Fruit fly (Drosophila melanogaster) whole organism, embryonic: Measurements from ENCODE around the gene Ykt6.

Source experiments
- Antp ChIP-seq: fragments of 200-800 bp; sonication (Bioruptor generic); optimal IDR thresholded peaks from 3 replicates; lab custom pipeline; 2016; ENCODE audit warnings: missing biosample characterization, missing genetic modification characterization
- Asciz ChIP-seq: fragments of 200-800 bp; sonication (Bioruptor generic); optimal IDR thresholded peaks from 2 replicates; lab custom pipeline; 2017; ENCODE audit warnings: missing biosample characterization, mild to moderate bottlenecking, missing genetic modification characterization, missing genetic modification reagents
- C15 ChIP-seq: fragments of 200-800 bp; sonication (Bioruptor generic); IDR thresholded peaks from 3 replicates; pipeline ENCODE4 v1.3.6; 2022; ENCODE audit warnings: missing biosample characterization, missing genetic modification characterization
- CG10654 ChIP-seq: fragments of 200-800 bp; sonication (Bioruptor generic); optimal IDR thresholded peaks from 2 replicates; lab custom pipeline; 2016; ENCODE audit warnings: missing biosample characterization, missing genetic modification characterization
- CG11560 ChIP-seq: fragments of 200-800 bp; sonication (Bioruptor generic); IDR thresholded peaks from 3 replicates; pipeline ENCODE4 v1.3.6; 2022; ENCODE audit warnings: missing biosample characterization, missing genetic modification characterization
- CG12942 ChIP-seq: fragments of 200-800 bp; sonication (Bioruptor generic); optimal IDR thresholded peaks from 3 replicates; lab custom pipeline; 2016; ENCODE audit warnings: missing biosample characterization, missing genetic modification characterization
- CG13296 ChIP-seq: fragments of 200-800 bp; sonication (Bioruptor generic); optimal IDR thresholded peaks from 3 replicates; lab custom pipeline; 2018; ENCODE audit warnings: missing biosample characterization, mild to moderate bottlenecking, missing genetic modification characterization
- CG13624 ChIP-seq: fragments of 200-800 bp; sonication (Bioruptor generic); optimal IDR thresholded peaks from 2 replicates; lab custom pipeline; 2016; ENCODE audit warnings: missing biosample characterization, missing genetic modification characterization
- CG15073 ChIP-seq: fragments of 200-800 bp; sonication (Bioruptor generic); optimal IDR thresholded peaks from 2 replicates; lab custom pipeline; 2016; ENCODE audit warnings: missing biosample characterization, missing genetic modification characterization
- CG15696 ChIP-seq: fragments of 200-800 bp; sonication (Bioruptor generic); optimal IDR thresholded peaks from 2 replicates; lab custom pipeline; 2019; ENCODE audit warnings: missing biosample characterization, mild to moderate bottlenecking, missing genetic modification characterization, moderate library complexity
- CG1602 ChIP-seq: fragments of 200-800 bp; sonication (Bioruptor generic); optimal IDR thresholded peaks from 3 replicates; lab custom pipeline; 2016; ENCODE audit warnings: missing biosample characterization, missing genetic modification characterization
- CG1647 ChIP-seq: fragments of 200-800 bp; sonication (Bioruptor generic); optimal IDR thresholded peaks from 3 replicates; lab custom pipeline; 2016; ENCODE audit warnings: missing biosample characterization, missing genetic modification characterization
- CG17385 ChIP-seq: fragments of 200-800 bp; sonication (Bioruptor generic); optimal IDR thresholded peaks from 3 replicates; lab custom pipeline; 2018; ENCODE audit warnings: missing biosample characterization, mild to moderate bottlenecking, missing genetic modification characterization
- CG17612 ChIP-seq: fragments of 200-800 bp; sonication (Bioruptor generic); IDR thresholded peaks from 2 replicates; pipeline ENCODE4 v1.3.6; 2022; ENCODE audit warnings: missing biosample characterization, missing genetic modification characterization
- CG18764 ChIP-seq: fragments of 200-800 bp; sonication (Bioruptor generic); optimal IDR thresholded peaks from 3 replicates; lab custom pipeline; 2016; ENCODE audit warnings: missing biosample characterization, missing genetic modification characterization
- CG2199 ChIP-seq: fragments of 200-800 bp; sonication (Bioruptor generic); IDR thresholded peaks from 3 replicates; pipeline ENCODE4 v1.3.6; 2022; ENCODE audit warnings: missing biosample characterization, missing genetic modification characterization
- CG34224 ChIP-seq: fragments of 200-800 bp; sonication (Bioruptor generic); IDR thresholded peaks from 3 replicates; pipeline ENCODE4 v1.3.6; 2022; ENCODE audit warnings: missing biosample characterization, missing genetic modification characterization; ENCODE audit not compliant: partially characterized antibody
- CG4854 ChIP-seq: fragments of 200-800 bp; sonication (Bioruptor generic); optimal IDR thresholded peaks from 2 replicates; lab custom pipeline; 2016; ENCODE audit warnings: missing biosample characterization, missing genetic modification characterization, inconsistent platforms
- CG6254 ChIP-seq: fragments of 200-800 bp; sonication (Bioruptor generic); optimal IDR thresholded peaks from 3 replicates; lab custom pipeline; 2017; ENCODE audit warnings: mild to moderate bottlenecking, missing biosample characterization, missing genetic modification reagents, missing genetic modification characterization
- CG6654 ChIP-seq: fragments of 200-800 bp; sonication (Bioruptor generic); optimal IDR thresholded peaks from 2 replicates; lab custom pipeline; 2017; ENCODE audit warnings: missing biosample characterization, mild to moderate bottlenecking, missing genetic modification characterization
- CG6813 ChIP-seq: fragments of 200-800 bp; sonication (Bioruptor generic); optimal IDR thresholded peaks from 2 replicates; lab custom pipeline; 2017; ENCODE audit warnings: missing biosample characterization, missing genetic modification characterization, mild to moderate bottlenecking, moderate library complexity, missing genetic modification reagents
- CG8388 ChIP-seq: fragments of 200-800 bp; sonication (Bioruptor generic); optimal IDR thresholded peaks from 2 replicates; lab custom pipeline; 2019; ENCODE audit warnings: missing biosample characterization, mild to moderate bottlenecking, missing genetic modification characterization, moderate library complexity
- CG8924 ChIP-seq: fragments of 200-800 bp; optimal IDR thresholded peaks from 3 replicates; lab custom pipeline; 2019; ENCODE audit warnings: missing biosample characterization, mild to moderate bottlenecking, missing genetic modification characterization, moderate library complexity
- CG8944 ChIP-seq: fragments of 200-800 bp; sonication (Bioruptor generic); optimal IDR thresholded peaks from 3 replicates; lab custom pipeline; 2016; ENCODE audit warnings: missing biosample characterization, missing genetic modification characterization
- CG9876 ChIP-seq: fragments of 200-800 bp; sonication (Bioruptor generic); optimal IDR thresholded peaks from 2 replicates; lab custom pipeline; 2016; ENCODE audit warnings: missing biosample characterization, missing genetic modification characterization
- D ChIP-seq, 2 experiments: fragments of 200-800 bp in 1 of 2; fragments of >200 bp in 1 of 2; sonication (Bioruptor generic) in 1 of 2; optimal IDR thresholded peaks; 2 replicates in 1 of 2; 3 replicates in 1 of 2; lab custom pipeline; 2017; ENCODE audit warnings: mild to moderate bottlenecking in 1 of 2, missing biosample characterization in 1 of 2, missing genetic modification characterization in 1 of 2, missing genetic modification reagents in 1 of 2
- Ets97D ChIP-seq: fragments of 200-800 bp; sonication (Bioruptor generic); optimal IDR thresholded peaks from 3 replicates; lab custom pipeline; 2016; ENCODE audit warnings: missing biosample characterization, missing genetic modification characterization
- HLHmδ ChIP-seq: fragments of 200-800 bp; sonication (Bioruptor generic); optimal IDR thresholded peaks from 2 replicates; lab custom pipeline; 2018; ENCODE audit warnings: missing biosample characterization, mild to moderate bottlenecking, missing genetic modification characterization, moderate library complexity
- Hsf ChIP-seq: fragments of 200-800 bp; sonication (Bioruptor generic); optimal IDR thresholded peaks from 3 replicates; lab custom pipeline; 2016; ENCODE audit warnings: missing biosample characterization, missing genetic modification characterization
- Lim3 ChIP-seq: fragments of 200-800 bp; sonication (Bioruptor generic); IDR thresholded peaks from 2 replicates; pipeline ENCODE4 v1.3.6; 2022; ENCODE audit warnings: missing biosample characterization, missing genetic modification characterization
- MESR4 ChIP-seq: fragments of 200-800 bp; sonication (Bioruptor generic); optimal IDR thresholded peaks from 2 replicates; lab custom pipeline; 2018; ENCODE audit warnings: missing biosample characterization, mild to moderate bottlenecking, missing genetic modification characterization, moderate library complexity
- Nf-YC ChIP-seq: fragments of 200-800 bp; optimal IDR thresholded peaks from 3 replicates; lab custom pipeline; 2019; ENCODE audit warnings: missing biosample characterization, mild to moderate bottlenecking, missing genetic modification characterization, moderate library complexity
- Opbp ChIP-seq: fragments of 200-800 bp; sonication (Bioruptor generic); IDR thresholded peaks from 3 replicates; pipeline ENCODE4 v1.3.6; 2022; ENCODE audit warnings: missing biosample characterization, missing genetic modification characterization; ENCODE audit not compliant: partially characterized antibody
- Side ChIP-seq: fragments of 200-800 bp; sonication (Bioruptor generic); optimal IDR thresholded peaks from 2 replicates; lab custom pipeline; 2016; ENCODE audit warnings: missing biosample characterization, missing genetic modification characterization
- Stat92E ChIP-seq, 3 experiments: fragments of >200 bp in 2 of 3; fragments of 200-800 bp in 1 of 3; sonication (Bioruptor generic) in 1 of 3; optimal IDR thresholded peaks; 2 replicates each; lab custom pipeline; 2017 to 2019; ENCODE audit warnings: missing biosample characterization in 3 of 3, missing genetic modification characterization in 3 of 3, mild to moderate bottlenecking in 1 of 3, moderate library complexity in 1 of 3
- al ChIP-seq: fragments of 200-800 bp; sonication (Bioruptor generic); IDR thresholded peaks from 2 replicates; pipeline ENCODE4 v1.3.6; 2022; ENCODE audit warnings: missing biosample characterization, missing genetic modification characterization
- bowl ChIP-seq: fragments of 200-800 bp; sonication (Bioruptor generic); IDR thresholded peaks from 2 replicates; pipeline ENCODE4 v1.3.6; 2022; ENCODE audit warnings: missing biosample characterization, missing genetic modification characterization
- caup ChIP-seq: fragments of 200-800 bp; sonication (Bioruptor generic); optimal IDR thresholded peaks from 3 replicates; lab custom pipeline; 2017; ENCODE audit warnings: missing biosample characterization, mild to moderate bottlenecking, missing genetic modification characterization, moderate library complexity; ENCODE audit not compliant: severe bottlenecking
- ci ChIP-seq: fragments of 200-800 bp; sonication (Bioruptor generic); IDR thresholded peaks from 3 replicates; pipeline ENCODE4 v1.3.6; 2022; ENCODE audit warnings: missing biosample characterization, missing genetic modification characterization
- dimm ChIP-seq: fragments of 200-800 bp; sonication (Bioruptor generic); IDR thresholded peaks from 2 replicates; pipeline ENCODE4 v1.3.6; 2022; ENCODE audit warnings: missing biosample characterization, missing genetic modification characterization
- disco-r ChIP-seq: fragments of 200-800 bp; sonication (Bioruptor generic); optimal IDR thresholded peaks from 2 replicates; lab custom pipeline; 2016; ENCODE audit warnings: missing biosample characterization, missing genetic modification characterization
- esg ChIP-seq: fragments of 200-800 bp; sonication (Bioruptor generic); conservative IDR thresholded peaks from 2 replicates; pipeline ENCODE4 v1.3.6; 2022; ENCODE audit warnings: missing biosample characterization, missing genetic modification characterization
- mam ChIP-seq: fragments of 200-800 bp; sonication (Bioruptor generic); optimal IDR thresholded peaks from 3 replicates; lab custom pipeline; 2016; ENCODE audit warnings: missing biosample characterization, missing genetic modification characterization
- nerfin-1 ChIP-seq: fragments of 200-800 bp; sonication (Bioruptor generic); optimal IDR thresholded peaks from 3 replicates; lab custom pipeline; 2019; ENCODE audit warnings: missing biosample characterization, mild to moderate bottlenecking, missing genetic modification characterization, moderate library complexity
- org-1 ChIP-seq: fragments of 200-800 bp; sonication (Bioruptor generic); optimal IDR thresholded peaks from 2 replicates; lab custom pipeline; 2017; ENCODE audit warnings: missing biosample characterization, missing genetic modification characterization
- p53 ChIP-seq: fragments of 200-800 bp; sonication (Bioruptor generic); optimal IDR thresholded peaks from 2 replicates; lab custom pipeline; 2016; ENCODE audit warnings: missing biosample characterization, missing genetic modification characterization
- sqz ChIP-seq: fragments of 200-800 bp; sonication (Bioruptor generic); optimal IDR thresholded peaks from 3 replicates; lab custom pipeline; 2018; ENCODE audit warnings: missing biosample characterization, mild to moderate bottlenecking, missing genetic modification characterization
- toy ChIP-seq: fragments of 200-800 bp; sonication (Bioruptor generic); IDR thresholded peaks from 2 replicates; pipeline ENCODE4 v1.3.6; 2022; ENCODE audit warnings: missing biosample characterization, missing genetic modification characterization
- tx ChIP-seq: fragments of 200-800 bp; sonication (Bioruptor generic); optimal IDR thresholded peaks from 2 replicates; lab custom pipeline; 2016; ENCODE audit warnings: missing biosample characterization, missing genetic modification characterization

Gene Ykt6

DNA sequence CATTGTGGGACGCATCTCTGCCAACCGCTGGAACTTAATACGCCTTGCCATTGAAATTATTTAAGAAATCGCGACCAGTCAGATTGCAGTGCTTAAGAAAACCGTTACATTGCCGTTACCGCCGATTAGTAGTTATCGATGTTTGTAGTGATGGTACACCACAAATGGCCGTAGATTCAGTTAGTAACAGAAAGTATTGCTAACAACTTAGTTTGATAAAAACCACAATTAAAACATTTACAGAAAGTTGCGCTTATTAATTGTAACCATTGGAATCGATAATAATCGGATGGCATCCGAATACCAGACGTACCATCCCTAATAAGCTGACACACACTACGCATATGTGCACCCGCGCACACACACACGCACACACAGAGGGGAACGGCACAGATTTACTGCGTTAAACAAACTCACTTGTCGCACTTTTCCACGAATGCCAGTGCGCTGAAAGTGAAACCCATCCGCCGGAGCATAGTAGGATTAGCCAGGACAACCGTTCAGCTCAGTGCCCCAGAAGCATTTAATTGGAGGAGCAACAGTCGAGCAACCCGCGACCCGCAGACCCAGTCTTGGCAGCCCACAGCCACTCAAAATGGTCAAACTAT, at the start of gene Ykt6, which contains the start of gene hdm (continued):
- no peak for TF ChIP-seq dimm
- TF ChIP-seq nerfin-1 (tag; lab: Kevin White, UChicago): peak; percentile 43
- TF ChIP-seq p53 (GFP tag; lab: Kevin White, UChicago): peak; percentile 51
- TF ChIP-seq disco-r: peak; percentile 41
- TF ChIP-seq MESR4 (GFP tag; lab: Kevin White, UChicago): peak; percentile 94
- TF ChIP-seq toy: no peak
- peak; percentile 81; the same call in 1 of the 3 replicates for TF ChIP-seq ci
- peak; percentile 71 for TF ChIP-seq CG10654 (GFP tag; lab: Kevin White, UChicago)
- TF ChIP-seq Lim3 (GFP tag; lab: Robert Waterston, UW): no peak
- TF ChIP-seq CG18764 (GFP tag; lab: Kevin White, UChicago): peak; percentile 70
- peak; percentile 72 for TF ChIP-seq CG1647 (GFP tag; lab: Kevin White, UChicago)
- no peak for TF ChIP-seq C15 (GFP tag; lab: Robert Waterston, UW)
- peak; percentile 75; the same call in 1 of the 2 replicates for TF ChIP-seq al (GFP tag; lab: Robert Waterston, UW)
- TF ChIP-seq Hsf (GFP tag; lab: Kevin White, UChicago): peak; percentile 77
- peak; percentile 84 for TF ChIP-seq mam (GFP tag; lab: Kevin White, UChicago)
- TF ChIP-seq CG6654 (GFP tag; lab: Kevin White, UChicago): no peak
- peak; percentile 65; the same call in 2 of the 3 replicates for TF ChIP-seq CG11560 (tag; lab: Robert Waterston, UW)
- no peak for TF ChIP-seq D (optimal IDR thresholded peaks at IDR 0.05; lab: Kevin White, UChicago)
- TF ChIP-seq D (GFP tag; optimal IDR thresholded peaks at IDR 0.05; lab: Kevin White, UChicago): peak; percentile 48
- peak; percentile 62 for TF ChIP-seq CG17612 (GFP tag; lab: Robert Waterston, UW)
- no peak for TF ChIP-seq CG15073 (GFP tag; lab: Kevin White, UChicago)
- TF ChIP-seq CG9876 (GFP tag; lab: Kevin White, UChicago): peak; percentile 37
- TF ChIP-seq CG1602 (GFP tag; lab: Kevin White, UChicago): peak; percentile 76
- peak; percentile 59 for TF ChIP-seq CG13296 (GFP tag; lab: Kevin White, UChicago)
- TF ChIP-seq Stat92E (GFP tag; optimal IDR thresholded peaks at IDR 0.05; lab: Kevin White, UChicago): peak in 1 of 3 experiments; percentile 10
- TF ChIP-seq CG4854: peak; percentile 28
- TF ChIP-seq CG17385 (GFP tag; lab: Kevin White, UChicago): peak; percentile 70
- peak; percentile 88 for TF ChIP-seq Antp (GFP tag; lab: Kevin White, UChicago)
- TF ChIP-seq CG13624: peak; percentile 84
- TF ChIP-seq CG8924: peak; percentile 56
- TF ChIP-seq HLHmδ: no peak
- TF ChIP-seq CG6813 (GFP tag; lab: Kevin White, UChicago): peak; percentile 6
- peak; percentile 65 for TF ChIP-seq esg (GFP tag; lab: Robert Waterston, UW)
- peak; percentile 73 for TF ChIP-seq caup (GFP tag; lab: Kevin White, UChicago)
- TF ChIP-seq org-1 (GFP tag; lab: Kevin White, UChicago): peak; percentile 28
- TF ChIP-seq Side (GFP tag; lab: Kevin White, UChicago): peak; percentile 87
- TF ChIP-seq Asciz (GFP tag; lab: Kevin White, UChicago): no peak
- TF ChIP-seq CG12942 (GFP tag; lab: Kevin White, UChicago): peak; percentile 80
- TF ChIP-seq Ets97D (GFP tag; lab: Kevin White, UChicago): peak; percentile 73
- TF ChIP-seq CG8944: peak; percentile 71
- TF ChIP-seq Nf-YC (tag; lab: Kevin White, UChicago): peak; percentile 61
- TF ChIP-seq bowl: peak; percentile 63; the same call in 1 of the 2 replicates
- TF ChIP-seq CG15696 (tag; lab: Kevin White, UChicago): peak; percentile 80
- peak; percentile 68 for TF ChIP-seq CG8388 (GFP tag; lab: Kevin White, UChicago)
- TF ChIP-seq tx (GFP tag; lab: Kevin White, UChicago): peak; percentile 74
- TF ChIP-seq sqz (GFP tag; lab: Kevin White, UChicago): no peak
- TF ChIP-seq CG2199 (GFP tag; lab: Robert Waterston, UW): 0 out of 3 replicates have a peak, but pooled peaks have one; percentile 15
- TF ChIP-seq CG6254: peak; percentile 39
- peak; percentile 99 for TF ChIP-seq CG34224 (GFP tag; lab: Robert Waterston, UW)
- peak; percentile 90 for TF ChIP-seq Opbp (GFP tag; lab: Robert Waterston, UW)
